Fruit fly (Drosophila melanogaster) whole organism, pupa: ENCODE data around the gene ergic53.

Experiments
- CG12605 ChIP-seq: fragments of 200-800 bp; sonication (Bioruptor generic); IDR thresholded peaks from 2 replicates; pipeline ENCODE4 v1.3.6; 2022; ENCODE audit warnings: missing biosample characterization, missing genetic modification characterization
- CG13204 ChIP-seq: fragments of 200-800 bp; sonication (Bioruptor generic); optimal IDR thresholded peaks from 2 replicates; lab custom pipeline; 2018; ENCODE audit warnings: missing biosample characterization, mild to moderate bottlenecking, missing genetic modification characterization, moderate library complexity
- CG15710 ChIP-seq: fragments of 200-800 bp; sonication (Bioruptor generic); optimal IDR thresholded peaks from 2 replicates; lab custom pipeline; 2018; ENCODE audit warnings: missing biosample characterization, mild to moderate bottlenecking, missing genetic modification characterization, moderate library complexity
- CG8159 ChIP-seq: fragments of 200-800 bp; sonication (Bioruptor generic); optimal IDR thresholded peaks from 3 replicates; lab custom pipeline; 2018; ENCODE audit warnings: missing biosample characterization, mild to moderate bottlenecking, missing genetic modification characterization, moderate library complexity
- CG8301 ChIP-seq: fragments of 200-800 bp; sonication (Bioruptor generic); optimal IDR thresholded peaks from 2 replicates; lab custom pipeline; 2018; ENCODE audit warnings: missing biosample characterization, mild to moderate bottlenecking, missing genetic modification characterization
- CG9948 ChIP-seq: fragments of 200-800 bp; sonication (Bioruptor generic); optimal IDR thresholded peaks from 2 replicates; lab custom pipeline; 2018; ENCODE audit warnings: missing biosample characterization, mild to moderate bottlenecking, missing genetic modification characterization, moderate library complexity
- Pif1B ChIP-seq: fragments of 200-800 bp; sonication (Bioruptor generic); optimal IDR thresholded peaks from 3 replicates; lab custom pipeline; 2016; ENCODE audit warnings: missing biosample characterization, missing genetic modification characterization
- fd96Ca ChIP-seq: fragments of 200-800 bp; sonication (Bioruptor generic); IDR thresholded peaks from 3 replicates; pipeline ENCODE4 v1.3.6; 2022; ENCODE audit warnings: missing biosample characterization, missing genetic modification characterization
- rn ChIP-seq: fragments of 200-800 bp; sonication (Bioruptor generic); IDR thresholded peaks from 2 replicates; pipeline ENCODE4 v1.3.6; 2022; ENCODE audit warnings: missing biosample characterization, missing genetic modification characterization

DNA sequence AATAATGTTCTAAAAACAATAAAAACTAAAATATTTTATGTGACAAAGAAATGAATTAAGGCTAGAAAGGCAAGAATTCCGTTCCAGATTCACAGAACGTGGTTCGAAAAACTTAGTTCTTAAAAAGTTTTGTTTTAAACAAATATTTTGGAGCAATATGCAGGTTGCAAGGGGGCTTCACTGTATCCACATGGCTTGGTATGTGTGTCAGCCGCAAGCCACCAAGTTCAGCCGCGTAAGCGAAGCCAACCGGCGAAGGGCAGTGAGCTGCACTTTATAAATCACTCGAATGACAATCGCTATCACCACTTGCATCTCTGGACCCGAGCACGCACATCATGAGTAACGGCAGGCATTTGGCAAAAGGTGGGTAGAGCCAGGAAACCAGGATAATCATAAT, 14.5 kb upstream of the ergic53 start, which contains the start of gene se:
- TF ChIP-seq Pif1B (GFP tag; lab: Kevin White, UChicago) (no peak), rn (no peak), CG13204 (GFP tag; lab: Kevin White, UChicago) (no peak), fd96Ca (GFP tag; lab: Robert Waterston, UW) (no peak), CG8159 (tag; lab: Kevin White, UChicago) (no peak), CG9948 (no peak), CG15710 (tag; lab: Kevin White, UChicago) (no peak), CG12605 (GFP tag; lab: Robert Waterston, UW) (no peak), CG8301 (tag; lab: Kevin White, UChicago) (no peak)
